Worm (Caenorhabditis elegans): ENCODE results near the gene C39E9.8.

- TF ChIP-seq him-1 (tag; optimal IDR thresholded peaks at IDR 0.05) (no peak), W03F9.2 (tag; optimal IDR thresholded peaks at IDR 0.05) (no peak), dao-5 (tag; optimal IDR thresholded peaks at IDR 0.05) (no peak)
These were observed 45.7 kb upstream of the C39E9.8 start for ce11 chrIV:13033516-13033915.

Data from whole organism, L4/young adult.